Worm (Caenorhabditis elegans): ENCODE results near the gene Y57G11B.5.

The Y57G11B.5 gene

ce11 chrIV:14610942-14611724, 36.5 kb downstream of the Y57G11B.5 start:
- no peak for TF ChIP-seq nhr-28 (tag; optimal IDR thresholded peaks at IDR 0.05)
- peak; percentile 3 for TF ChIP-seq unc-62 (GFP tag; optimal IDR thresholded peaks at IDR 0.05)
- TF ChIP-seq ham-2 (GFP tag; optimal IDR thresholded peaks at IDR 0.05): peak; percentile 36
- TF ChIP-seq sem-2 (GFP tag; optimal IDR thresholded peaks at IDR 0.05): no peak
- peak; percentile 25 for TF ChIP-seq mep-1 (tag; optimal IDR thresholded peaks at IDR 0.05)
- peak; percentile 10 for TF ChIP-seq pha-4 (tag; optimal IDR thresholded peaks at IDR 0.05)
- TF ChIP-seq tbx-8 (GFP tag; optimal IDR thresholded peaks at IDR 0.05): no peak
- TF ChIP-seq unc-120 (tag; optimal IDR thresholded peaks at IDR 0.05; ENCODE audit: poor library complexity, severe bottlenecking): peak; percentile 19
- TF ChIP-seq bed-3 (GFP tag; optimal IDR thresholded peaks at IDR 0.05): no peak
- peak; percentile 18 for TF ChIP-seq lin-13 (tag; optimal IDR thresholded peaks at IDR 0.05)
- peak; percentile 3 for TF ChIP-seq hlh-1 (tag; optimal IDR thresholded peaks at IDR 0.05)
- TF ChIP-seq elt-1 (tag; optimal IDR thresholded peaks at IDR 0.05; ENCODE audit: borderline replicate concordance, insufficient read depth): no peak
- peak; percentile 76 for TF ChIP-seq blmp-1 (tag; optimal IDR thresholded peaks at IDR 0.05)
- TF ChIP-seq nhr-237 (tag; optimal IDR thresholded peaks at IDR 0.05): peak; percentile 63
- TF ChIP-seq ceh-43 (GFP tag; optimal IDR thresholded peaks at IDR 0.05): no peak
- no peak for TF ChIP-seq sptf-1 (tag; optimal IDR thresholded peaks at IDR 0.05)

ce11 chrIV:14611892-14612497, 37.4 kb downstream of the Y57G11B.5 start:
- TF ChIP-seq elt-1 (tag; optimal IDR thresholded peaks at IDR 0.05; ENCODE audit: borderline replicate concordance, insufficient read depth) (peak; percentile 31), ces-1 (GFP tag; optimal IDR thresholded peaks at IDR 0.05) (no peak)

DNA sequence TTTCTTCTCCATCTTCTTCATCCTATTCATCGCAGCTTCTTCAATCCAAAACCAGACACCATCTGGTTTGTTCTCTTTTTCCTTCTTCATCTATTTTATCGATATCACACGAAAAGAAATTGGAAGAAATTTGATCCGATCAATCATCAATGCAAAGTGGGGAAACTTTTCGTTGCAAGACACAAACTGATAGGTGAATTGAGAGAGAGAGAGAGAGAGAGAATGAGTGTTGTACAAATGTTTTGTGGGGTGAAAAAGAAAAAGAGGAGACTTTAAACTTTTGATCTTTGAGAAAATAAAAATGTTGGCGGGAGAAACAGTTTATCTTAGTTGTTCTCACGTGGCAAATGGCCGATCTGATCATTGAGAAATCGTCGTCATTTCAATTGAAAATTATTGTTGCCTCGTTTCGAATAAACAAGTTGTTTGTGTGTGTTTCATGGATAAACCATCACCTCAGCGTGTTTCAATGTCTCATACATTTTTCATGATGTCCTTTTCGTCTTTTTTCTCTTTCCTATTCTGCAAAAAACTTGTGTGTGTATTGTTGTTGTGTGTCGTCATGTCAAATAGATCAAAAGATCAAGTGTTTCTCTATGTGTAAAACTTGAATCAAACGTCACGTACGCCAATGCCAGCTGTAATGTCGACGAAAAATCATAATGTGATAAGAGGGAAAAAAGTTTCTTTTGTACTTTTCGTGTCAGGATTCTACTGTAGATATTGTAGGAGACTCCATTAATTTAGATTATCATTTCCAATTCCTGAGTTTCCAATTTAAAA, 38.1 kb downstream of the Y57G11B.5 start:
- TF ChIP-seq sptf-1 (tag; optimal IDR thresholded peaks at IDR 0.05) (no peak), nhr-237 (tag; optimal IDR thresholded peaks at IDR 0.05) (peak; percentile 31), drap-1 (GFP tag; optimal IDR thresholded peaks at IDR 0.05) (no peak), snpc-4 (tag; optimal IDR thresholded peaks at IDR 0.05) (no peak), ceh-39 (tag; optimal IDR thresholded peaks at IDR 0.05) (no peak), cnd-1 (tag; optimal IDR thresholded peaks at IDR 0.05) (no peak), unc-62 (GFP tag; optimal IDR thresholded peaks at IDR 0.05) (peak; percentile 64), elt-1 (tag; optimal IDR thresholded peaks at IDR 0.05; ENCODE audit: borderline replicate concordance, insufficient read depth) (no peak), bed-3 (GFP tag; optimal IDR thresholded peaks at IDR 0.05) (no peak), hlh-1 (tag; optimal IDR thresholded peaks at IDR 0.05) (no peak), ceh-83 (GFP tag; optimal IDR thresholded peaks at IDR 0.05) (no peak), tbx-8 (GFP tag; optimal IDR thresholded peaks at IDR 0.05) (no peak), mls-2 (tag; optimal IDR thresholded peaks at IDR 0.05) (no peak), unc-120 (tag; optimal IDR thresholded peaks at IDR 0.05; ENCODE audit: poor library complexity, severe bottlenecking) (peak; percentile 51), lsy-2 (tag; optimal IDR thresholded peaks at IDR 0.05) (no peak), flh-1 (GFP tag; optimal IDR thresholded peaks at IDR 0.05) (no peak), mab-5 (tag; optimal IDR thresholded peaks at IDR 0.05) (peak; percentile 24)

DNA sequence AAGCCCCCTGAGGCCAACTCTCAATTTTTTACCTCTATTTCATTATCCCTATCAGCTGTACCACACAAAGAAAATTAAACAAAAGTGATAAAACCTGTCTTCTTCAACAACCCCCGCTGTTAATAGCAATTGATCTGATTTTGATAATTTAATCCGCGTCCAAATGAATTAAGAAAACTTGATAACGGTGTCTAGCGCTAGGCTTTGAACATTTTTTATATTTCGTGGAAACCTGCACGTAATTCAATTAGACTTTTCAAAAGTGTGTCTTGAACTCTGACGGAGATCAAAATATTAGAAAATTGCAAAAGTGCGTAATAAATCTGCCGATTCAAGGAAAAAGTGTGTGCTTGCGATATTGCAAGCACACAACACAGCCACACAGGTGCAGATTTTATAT, 38.8 kb downstream of the Y57G11B.5 start:
- no peak for TF ChIP-seq zip-8 (tag; optimal IDR thresholded peaks at IDR 0.05)
- TF ChIP-seq lin-13 (tag; optimal IDR thresholded peaks at IDR 0.05): no peak
- no peak for TF ChIP-seq ztf-11 (tag; optimal IDR thresholded peaks at IDR 0.05)
- no peak for TF ChIP-seq hlh-1 (tag; optimal IDR thresholded peaks at IDR 0.05)
- TF ChIP-seq lsy-2 (tag; optimal IDR thresholded peaks at IDR 0.05): no peak

- TF ChIP-seq nhr-2 (tag; optimal IDR thresholded peaks at IDR 0.05) (no peak), lin-32 (GFP tag; optimal IDR thresholded peaks at IDR 0.05) (no peak), snpc-4 (tag; optimal IDR thresholded peaks at IDR 0.05) (no peak), M03D4.4 (tag; optimal IDR thresholded peaks at IDR 0.05) (no peak), unc-39 (tag; optimal IDR thresholded peaks at IDR 0.05) (no peak)
Observed at ce11 chrIV:14614176-14614740, 39.6 kb downstream of the Y57G11B.5 start.

Measured in whole organism, mixed stage, embryonic.